Worm (Caenorhabditis elegans): Measurements from ENCODE around the gene Y102A11A.9.

Gene Y102A11A.9

DNA sequence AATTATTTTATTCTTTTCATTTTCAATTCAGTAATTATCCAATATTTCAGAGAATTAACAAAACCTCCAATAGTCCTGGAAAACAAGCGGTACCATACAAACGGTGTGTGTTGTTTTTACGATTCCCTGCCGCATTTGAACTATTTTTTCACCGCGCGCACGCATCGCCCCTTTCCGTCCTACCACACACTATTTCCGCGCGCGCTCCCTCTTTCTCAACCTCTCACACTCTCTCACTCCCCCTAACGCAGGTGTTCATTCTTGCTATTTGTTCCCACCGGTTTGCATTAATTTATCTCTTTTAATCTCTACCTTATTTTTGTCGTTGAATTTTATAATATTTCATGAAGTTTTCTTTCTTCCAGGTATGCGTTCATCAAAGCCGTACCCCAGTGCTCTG, 35.2 kb upstream of the Y102A11A.9 start, which contains the start of gene F52D2.12:
Gene F52D2.12, plus strand, starts transcription at position 307 of the 400 bp plus-strand sequence.
- no peak for TF ChIP-seq tbx-2 (tag; optimal IDR thresholded peaks at IDR 0.05)
- no peak for TF ChIP-seq nhr-237 (tag; optimal IDR thresholded peaks at IDR 0.05)
- no peak for TF ChIP-seq mml-1 (tag; optimal IDR thresholded peaks at IDR 0.05)
- no peak for TF ChIP-seq fos-1 (tag; optimal IDR thresholded peaks at IDR 0.05)
- no peak for TF ChIP-seq nhr-12 (tag; optimal IDR thresholded peaks at IDR 0.05)
- TF ChIP-seq jun-1 (tag; optimal IDR thresholded peaks at IDR 0.05): no peak
- TF ChIP-seq mdl-1 (tag; optimal IDR thresholded peaks at IDR 0.05): no peak
- no peak for TF ChIP-seq aly-2 (tag; optimal IDR thresholded peaks at IDR 0.05)
- TF ChIP-seq egl-5 (tag; optimal IDR thresholded peaks at IDR 0.05): no peak
- TF ChIP-seq ceh-16 (tag; optimal IDR thresholded peaks at IDR 0.05): no peak
- TF ChIP-seq ceh-9 (tag; optimal IDR thresholded peaks at IDR 0.05): no peak
- no peak for TF ChIP-seq snpc-4 (tag; optimal IDR thresholded peaks at IDR 0.05)
- no peak for TF ChIP-seq fkh-2 (tag; optimal IDR thresholded peaks at IDR 0.05)
- TF ChIP-seq ceh-28 (tag; optimal IDR thresholded peaks at IDR 0.05): no peak
- no peak for TF ChIP-seq lin-15B (tag; optimal IDR thresholded peaks at IDR 0.05)
- no peak for TF ChIP-seq nhr-77 (tag; optimal IDR thresholded peaks at IDR 0.05)
- no peak for TF ChIP-seq elt-2 (tag; optimal IDR thresholded peaks at IDR 0.05)
- no peak for TF ChIP-seq sea-2 (GFP tag; optimal IDR thresholded peaks at IDR 0.05)
- no peak for TF ChIP-seq pqm-1 (tag; optimal IDR thresholded peaks at IDR 0.05)

DNA sequence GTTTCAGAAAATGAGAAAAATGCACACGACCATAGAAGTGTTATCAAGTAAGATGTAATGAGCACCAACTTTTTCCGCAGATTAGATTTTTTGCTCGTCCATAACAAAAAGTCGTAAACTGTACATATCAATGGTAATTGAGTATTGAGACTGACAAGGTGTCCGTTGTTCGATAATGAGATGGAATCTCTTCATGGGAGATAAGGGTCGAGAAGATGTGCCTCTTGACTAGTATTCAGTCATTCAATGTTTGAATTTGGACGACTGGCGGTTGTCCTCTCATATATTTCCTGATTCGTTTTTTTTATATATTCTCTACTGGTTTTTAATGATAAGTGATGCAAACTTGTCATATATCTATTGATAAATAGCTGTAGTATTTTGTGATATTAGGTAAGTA, 31.3 kb upstream of the Y102A11A.9 start:
- TF ChIP-seq sea-2 (GFP tag; optimal IDR thresholded peaks at IDR 0.05): no peak

DNA sequence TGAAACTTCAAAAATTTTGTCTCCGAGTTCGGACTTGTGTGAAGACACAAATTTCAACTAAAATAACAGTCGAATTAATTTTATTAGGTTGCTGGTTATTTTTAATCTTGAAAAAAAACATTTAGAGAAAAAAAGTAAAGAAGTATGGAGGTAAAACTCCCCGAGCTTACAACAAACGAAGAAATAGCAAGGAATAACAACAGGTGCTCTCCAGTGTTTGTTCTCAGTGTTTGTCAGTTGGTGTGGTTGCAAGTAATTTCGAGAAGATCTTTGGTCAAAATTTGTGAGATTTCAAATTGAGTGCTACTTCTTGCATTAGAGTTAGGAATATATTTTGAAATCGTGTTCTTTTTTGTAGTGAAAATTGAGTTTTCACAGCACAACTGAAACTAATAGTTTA, 28.1 kb upstream of the Y102A11A.9 start:
- TF ChIP-seq skn-1 (tag; optimal IDR thresholded peaks at IDR 0.05): no peak
- TF ChIP-seq pha-4 (tag; optimal IDR thresholded peaks at IDR 0.05): no peak
- no peak for TF ChIP-seq mml-1 (tag; optimal IDR thresholded peaks at IDR 0.05)
- TF ChIP-seq unc-62 (GFP tag; optimal IDR thresholded peaks at IDR 0.05): no peak
- TF ChIP-seq jun-1 (tag; optimal IDR thresholded peaks at IDR 0.05): no peak
- no peak for TF ChIP-seq elt-3 (tag; optimal IDR thresholded peaks at IDR 0.05)
- TF ChIP-seq ZK546.5 (tag; optimal IDR thresholded peaks at IDR 0.05): no peak
- no peak for TF ChIP-seq sea-2 (GFP tag; optimal IDR thresholded peaks at IDR 0.05)
- no peak for TF ChIP-seq ztf-4 (tag; optimal IDR thresholded peaks at IDR 0.05)
- no peak for TF ChIP-seq nhr-12 (tag; optimal IDR thresholded peaks at IDR 0.05)
- no peak for TF ChIP-seq nhr-67 (tag; optimal IDR thresholded peaks at IDR 0.05)
- no peak for TF ChIP-seq nfya-1 (tag; optimal IDR thresholded peaks at IDR 0.05; ENCODE audit: insufficient read depth)
- no peak for TF ChIP-seq nhr-28 (tag; optimal IDR thresholded peaks at IDR 0.05)
- TF ChIP-seq nhr-76 (tag; optimal IDR thresholded peaks at IDR 0.05): no peak
- no peak for TF ChIP-seq unc-39 (tag; optimal IDR thresholded peaks at IDR 0.05)
- no peak for TF ChIP-seq fkh-2 (tag; optimal IDR thresholded peaks at IDR 0.05)
- TF ChIP-seq ceh-9 (tag; optimal IDR thresholded peaks at IDR 0.05): no peak
- TF ChIP-seq elt-1 (tag; optimal IDR thresholded peaks at IDR 0.05): no peak
- TF ChIP-seq nhr-25 (tag; optimal IDR thresholded peaks at IDR 0.05): no peak

DNA sequence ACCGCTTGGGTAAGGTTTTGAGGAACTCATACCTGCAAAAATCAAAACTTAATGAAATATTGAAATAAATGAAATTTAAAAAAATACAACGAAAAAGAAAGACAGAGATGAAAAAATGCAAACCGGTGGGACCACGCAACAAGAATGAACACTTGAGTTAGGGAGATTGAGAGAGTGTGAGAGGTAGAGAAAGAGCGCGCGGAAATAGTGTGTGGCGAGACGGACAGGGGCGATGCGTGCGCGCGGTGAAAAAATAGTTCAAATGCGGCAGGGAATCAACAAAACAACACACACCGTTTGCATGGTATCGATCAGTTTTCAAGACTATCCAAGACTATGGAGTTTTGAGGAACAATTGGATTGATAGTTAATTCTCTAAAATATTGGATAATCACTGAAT, 23.4 kb upstream of the Y102A11A.9 start, which contains the start of gene meg-3:
Gene meg-3, minus strand, starts transcription at position 32 of the 400 bp plus-strand sequence.
- no peak for TF ChIP-seq nhr-25 (tag; optimal IDR thresholded peaks at IDR 0.05)
- TF ChIP-seq pqm-1 (tag; optimal IDR thresholded peaks at IDR 0.05): no peak
- no peak for TF ChIP-seq ceh-28 (tag; optimal IDR thresholded peaks at IDR 0.05)
- TF ChIP-seq mdl-1 (tag; optimal IDR thresholded peaks at IDR 0.05): no peak
- TF ChIP-seq fkh-10 (GFP tag; optimal IDR thresholded peaks at IDR 0.05): no peak
- TF ChIP-seq ztf-4 (tag; optimal IDR thresholded peaks at IDR 0.05): no peak
- TF ChIP-seq elt-1 (tag; optimal IDR thresholded peaks at IDR 0.05): no peak
- no peak for TF ChIP-seq elt-3 (tag; optimal IDR thresholded peaks at IDR 0.05)
- TF ChIP-seq unc-39 (tag; optimal IDR thresholded peaks at IDR 0.05): no peak
- no peak for TF ChIP-seq ztf-11 (tag; optimal IDR thresholded peaks at IDR 0.05)
- no peak for TF ChIP-seq fos-1 (tag; optimal IDR thresholded peaks at IDR 0.05)
- no peak for TF ChIP-seq nhr-11 (tag; optimal IDR thresholded peaks at IDR 0.05)
- no peak for TF ChIP-seq zag-1 (tag; optimal IDR thresholded peaks at IDR 0.05)

DNA sequence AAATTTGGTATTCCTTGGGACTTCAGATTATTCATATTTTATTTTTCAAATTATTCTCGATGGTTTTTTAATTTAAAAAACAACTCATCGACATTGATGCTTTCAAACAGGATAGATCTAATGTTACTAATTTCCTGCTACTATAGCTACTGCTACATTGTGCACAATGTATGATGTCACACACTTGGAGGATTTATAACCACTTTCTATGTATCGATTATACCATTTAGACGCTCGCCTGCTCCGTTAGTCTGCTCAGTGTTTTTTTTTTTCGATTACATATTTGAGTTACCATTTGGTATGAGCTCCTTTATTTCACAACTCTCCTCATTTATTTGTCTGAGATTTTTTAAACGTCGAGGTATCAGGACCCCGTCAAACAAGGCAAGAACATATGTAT, 22.5 kb upstream of the Y102A11A.9 start, which contains the start of gene Y40A1A.2:
Gene Y40A1A.2, plus strand, starts transcription at position 301 of the 400 bp plus-strand sequence.
- TF ChIP-seq egl-27 (tag; optimal IDR thresholded peaks at IDR 0.05) (no peak), egl-5 (tag; optimal IDR thresholded peaks at IDR 0.05) (no peak), hmg-11 (tag; optimal IDR thresholded peaks at IDR 0.05) (no peak), nhr-25 (tag; optimal IDR thresholded peaks at IDR 0.05) (no peak), ZK546.5 (tag; optimal IDR thresholded peaks at IDR 0.05) (no peak), nhr-237 (tag; optimal IDR thresholded peaks at IDR 0.05) (no peak), ztf-4 (tag; optimal IDR thresholded peaks at IDR 0.05) (no peak), ceh-16 (tag; optimal IDR thresholded peaks at IDR 0.05) (no peak), fkh-10 (GFP tag; optimal IDR thresholded peaks at IDR 0.05) (no peak), nhr-11 (tag; optimal IDR thresholded peaks at IDR 0.05) (no peak), elt-2 (tag; optimal IDR thresholded peaks at IDR 0.05) (no peak), unc-39 (tag; optimal IDR thresholded peaks at IDR 0.05) (no peak), mdl-1 (tag; optimal IDR thresholded peaks at IDR 0.05) (no peak), ama-1 (optimal IDR thresholded peaks at IDR 0.05) (no peak), ceh-9 (tag; optimal IDR thresholded peaks at IDR 0.05) (no peak), ztf-11 (tag; optimal IDR thresholded peaks at IDR 0.05) (no peak)

Measured in whole organism, L3 larva.